Fruit fly (Drosophila melanogaster) whole organism, embryonic: Measurements from ENCODE around the gene CG4594.

ENCODE experiments used
- Aef1 ChIP-seq: fragments of 200-800 bp; sonication (Bioruptor generic); IDR thresholded peaks from 3 replicates; pipeline ENCODE4 v1.3.6; 2022; ENCODE audit warnings: missing biosample characterization, missing genetic modification characterization
- C15 ChIP-seq: fragments of 200-800 bp; sonication (Bioruptor generic); IDR thresholded peaks from 3 replicates; pipeline ENCODE4 v1.3.6; 2022; ENCODE audit warnings: missing biosample characterization, missing genetic modification characterization
- CG10147 ChIP-seq: fragments of 200-800 bp; sonication (Bioruptor generic); optimal IDR thresholded peaks from 2 replicates; lab custom pipeline; 2019; ENCODE audit warnings: missing biosample characterization, mild to moderate bottlenecking, missing genetic modification characterization, moderate library complexity
- CG1024 ChIP-seq: fragments of 200-800 bp; sonication (Bioruptor generic); IDR thresholded peaks from 2 replicates; pipeline ENCODE4 v1.3.6; 2022; ENCODE audit warnings: missing biosample characterization, missing genetic modification characterization
- CG10543 ChIP-seq: fragments of 200-800 bp; sonication (Bioruptor generic); optimal IDR thresholded peaks from 3 replicates; lab custom pipeline; 2017; ENCODE audit warnings: missing biosample characterization, mild to moderate bottlenecking, missing genetic modification characterization, moderate library complexity
- CG11696 ChIP-seq: fragments of 200-800 bp; sonication (Bioruptor generic); IDR thresholded peaks from 2 replicates; pipeline ENCODE4 v1.3.6; 2022; ENCODE audit warnings: missing biosample characterization, missing genetic modification characterization
- CG12299 ChIP-seq: fragments of 200-800 bp; sonication (Bioruptor generic); optimal IDR thresholded peaks from 2 replicates; lab custom pipeline; 2018; ENCODE audit warnings: missing biosample characterization, mild to moderate bottlenecking, missing genetic modification characterization
- CG12391 ChIP-seq: fragments of 200-800 bp; sonication (Bioruptor generic); optimal IDR thresholded peaks from 3 replicates; lab custom pipeline; 2018; ENCODE audit warnings: missing biosample characterization, mild to moderate bottlenecking, missing genetic modification characterization, moderate library complexity
- CG12769 ChIP-seq: fragments of 200-800 bp; sonication (Bioruptor generic); optimal IDR thresholded peaks from 2 replicates; lab custom pipeline; 2019; ENCODE audit warnings: missing biosample characterization, mild to moderate bottlenecking, missing genetic modification characterization, moderate library complexity
- CG14667 ChIP-seq: fragments of 200-800 bp; sonication (Bioruptor generic); IDR thresholded peaks from 2 replicates; pipeline ENCODE4 v1.3.6; 2022; ENCODE audit warnings: missing biosample characterization, missing genetic modification characterization
- CG14710 ChIP-seq: fragments of 200-800 bp; sonication (Bioruptor generic); optimal IDR thresholded peaks from 3 replicates; lab custom pipeline; 2019; ENCODE audit warnings: missing biosample characterization, mild to moderate bottlenecking, missing genetic modification characterization, moderate library complexity
- CG15269 ChIP-seq: fragments of 200-800 bp; sonication (Bioruptor generic); optimal IDR thresholded peaks from 2 replicates; lab custom pipeline; 2018; ENCODE audit warnings: missing biosample characterization, mild to moderate bottlenecking, missing genetic modification characterization, moderate library complexity
- CG15514 ChIP-seq: fragments of 200-800 bp; sonication (Bioruptor generic); optimal IDR thresholded peaks from 3 replicates; lab custom pipeline; 2017; ENCODE audit warnings: missing biosample characterization, missing genetic modification characterization, mild to moderate bottlenecking, moderate library complexity, missing genetic modification reagents
- CG16779 ChIP-seq: fragments of 200-800 bp; sonication (Bioruptor generic); IDR thresholded peaks from 2 replicates; pipeline ENCODE4 v1.3.6; 2022; ENCODE audit warnings: missing biosample characterization, missing genetic modification characterization
- CG42726 ChIP-seq: fragments of 200-800 bp; sonication (Bioruptor generic); IDR thresholded peaks from 2 replicates; pipeline ENCODE4 v1.3.6; 2022; ENCODE audit warnings: missing biosample characterization, missing genetic modification characterization; ENCODE audit not compliant: partially characterized antibody
- CG4282 ChIP-seq: fragments of 200-800 bp; sonication (Bioruptor generic); optimal IDR thresholded peaks from 2 replicates; lab custom pipeline; 2016; ENCODE audit warnings: missing biosample characterization, missing genetic modification characterization
- CG4707 ChIP-seq: fragments of 200-800 bp; sonication (Bioruptor generic); optimal IDR thresholded peaks from 2 replicates; lab custom pipeline; 2018; ENCODE audit warnings: missing biosample characterization, mild to moderate bottlenecking, missing genetic modification characterization, moderate library complexity
- CG6254 ChIP-seq: fragments of 200-800 bp; sonication (Bioruptor generic); optimal IDR thresholded peaks from 3 replicates; lab custom pipeline; 2017; ENCODE audit warnings: mild to moderate bottlenecking, missing biosample characterization, missing genetic modification reagents, missing genetic modification characterization
- CG6689 ChIP-seq: fragments of 200-800 bp; sonication (Bioruptor generic); IDR thresholded peaks from 2 replicates; pipeline ENCODE4 v1.3.6; 2022; ENCODE audit warnings: missing biosample characterization, missing genetic modification characterization
- CG7963 ChIP-seq: fragments of 200-800 bp; sonication (Bioruptor generic); IDR thresholded peaks from 3 replicates; pipeline ENCODE4 v1.3.6; 2022; ENCODE audit warnings: missing biosample characterization, missing genetic modification characterization; ENCODE audit not compliant: partially characterized antibody
- CG8388 ChIP-seq: fragments of 200-800 bp; sonication (Bioruptor generic); optimal IDR thresholded peaks from 2 replicates; lab custom pipeline; 2019; ENCODE audit warnings: missing biosample characterization, mild to moderate bottlenecking, missing genetic modification characterization, moderate library complexity
- CG9727 ChIP-seq: fragments of 200-800 bp; sonication (Bioruptor generic); optimal IDR thresholded peaks from 3 replicates; lab custom pipeline; 2017; ENCODE audit warnings: missing biosample characterization, mild to moderate bottlenecking, missing genetic modification characterization
- Chrac-16 ChIP-seq: fragments of 200-800 bp; sonication (Bioruptor generic); optimal IDR thresholded peaks from 3 replicates; lab custom pipeline; 2016; ENCODE audit warnings: missing biosample characterization, missing genetic modification characterization
- Dp ChIP-seq: fragments of 200-800 bp; sonication (Bioruptor generic); optimal IDR thresholded peaks from 2 replicates; lab custom pipeline; 2018; ENCODE audit warnings: missing biosample characterization, mild to moderate bottlenecking, missing genetic modification characterization, moderate library complexity
- Elba2 ChIP-seq: fragments of 200-800 bp; sonication (Bioruptor generic); optimal IDR thresholded peaks from 3 replicates; lab custom pipeline; 2016; ENCODE audit warnings: missing biosample characterization, missing genetic modification characterization
- Ets65A ChIP-seq: fragments of 200-800 bp; sonication (Bioruptor generic); peaks from one replicate; lab custom pipeline; 2016; ENCODE audit warnings: missing biosample characterization, missing genetic modification characterization
- HLH3B ChIP-seq: fragments of 200-800 bp; sonication (Bioruptor generic); IDR thresholded peaks from 2 replicates; pipeline ENCODE4 v1.3.6; 2022; ENCODE audit warnings: missing biosample characterization, missing genetic modification characterization
- Hey ChIP-seq: fragments of 200-800 bp; sonication (Bioruptor generic); optimal IDR thresholded peaks from 3 replicates; lab custom pipeline; 2018; ENCODE audit warnings: missing biosample characterization, mild to moderate bottlenecking, missing genetic modification characterization
- Hmx ChIP-seq: fragments of 200-800 bp; sonication (Bioruptor generic); optimal IDR thresholded peaks from 2 replicates; lab custom pipeline; 2016; ENCODE audit warnings: missing biosample characterization, missing genetic modification characterization
- Max ChIP-seq: fragments of 200-800 bp; sonication (Bioruptor generic); optimal IDR thresholded peaks from 2 replicates; lab custom pipeline; 2016; ENCODE audit warnings: missing biosample characterization, mild to moderate bottlenecking, missing genetic modification characterization
- Mes4 ChIP-seq: fragments of 200-800 bp; sonication (Bioruptor generic); optimal IDR thresholded peaks from 2 replicates; lab custom pipeline; 2016; ENCODE audit warnings: missing biosample characterization, missing genetic modification characterization
- Oli ChIP-seq: fragments of 200-800 bp; sonication (Bioruptor generic); optimal IDR thresholded peaks from 2 replicates; lab custom pipeline; 2018; ENCODE audit warnings: missing biosample characterization, mild to moderate bottlenecking, missing genetic modification characterization, moderate library complexity
- Sox102F ChIP-seq: fragments of 200-800 bp; sonication (Bioruptor generic); optimal IDR thresholded peaks from 2 replicates; lab custom pipeline; 2018; ENCODE audit warnings: missing biosample characterization, mild to moderate bottlenecking, missing genetic modification characterization, moderate library complexity
- TFAM ChIP-seq: fragments of 200-800 bp; sonication (Bioruptor generic); optimal IDR thresholded peaks from 2 replicates; lab custom pipeline; 2017; ENCODE audit warnings: missing biosample characterization, missing genetic modification characterization, inconsistent platforms
- ara ChIP-seq: fragments of 200-800 bp; sonication (Bioruptor generic); IDR thresholded peaks from 2 replicates; pipeline ENCODE4 v1.3.6; 2022; ENCODE audit warnings: missing biosample characterization, missing genetic modification characterization
- dysf ChIP-seq: fragments of 200-800 bp; sonication (Bioruptor generic); IDR thresholded peaks from 3 replicates; pipeline ENCODE4 v1.3.6; 2022; ENCODE audit warnings: missing biosample characterization, missing genetic modification characterization
- fd102C ChIP-seq: fragments of 200-800 bp; sonication (Bioruptor generic); optimal IDR thresholded peaks from 2 replicates; lab custom pipeline; 2018; ENCODE audit warnings: missing biosample characterization, mild to moderate bottlenecking, missing genetic modification characterization, moderate library complexity
- gce ChIP-seq: fragments of 200-800 bp; sonication (Bioruptor generic); IDR thresholded peaks from 3 replicates; pipeline ENCODE4 v1.3.6; 2022; ENCODE audit warnings: missing biosample characterization, missing genetic modification characterization
- gsb-n ChIP-seq: fragments of 200-800 bp; sonication (Bioruptor generic); optimal IDR thresholded peaks from 3 replicates; lab custom pipeline; 2018; ENCODE audit warnings: missing biosample characterization, mild to moderate bottlenecking, missing genetic modification characterization
- jumu ChIP-seq: fragments of 200-800 bp; sonication (Bioruptor generic); optimal IDR thresholded peaks from 3 replicates; lab custom pipeline; 2016; ENCODE audit warnings: missing biosample characterization, missing genetic modification characterization
- lilli ChIP-seq: fragments of 200-800 bp; sonication (Bioruptor generic); optimal IDR thresholded peaks from 3 replicates; lab custom pipeline; 2016; ENCODE audit warnings: missing biosample characterization, missing genetic modification characterization
- maf-S ChIP-seq: fragments of 200-800 bp; sonication (Bioruptor generic); optimal IDR thresholded peaks from 2 replicates; lab custom pipeline; 2016; ENCODE audit warnings: missing biosample characterization, missing genetic modification characterization
- peb ChIP-seq: fragments of 200-800 bp; sonication (Bioruptor generic); IDR thresholded peaks from 2 replicates; pipeline ENCODE4 v1.3.6; 2022; ENCODE audit warnings: missing biosample characterization, missing genetic modification characterization
- pzg ChIP-seq: fragments of 200-800 bp; sonication (Bioruptor generic); optimal IDR thresholded peaks from 3 replicates; lab custom pipeline; 2018; ENCODE audit warnings: missing biosample characterization, mild to moderate bottlenecking, missing genetic modification characterization, moderate library complexity
- ranshi ChIP-seq: fragments of 200-800 bp; sonication (Bioruptor generic); IDR thresholded peaks from 2 replicates; pipeline ENCODE4 v1.3.6; 2022; ENCODE audit warnings: missing biosample characterization, missing genetic modification characterization
- rib ChIP-seq: fragments of 200-800 bp; sonication (Bioruptor generic); IDR thresholded peaks from 2 replicates; pipeline ENCODE4 v1.3.6; 2022; ENCODE audit warnings: missing biosample characterization, missing genetic modification characterization
- sisA ChIP-seq: fragments of 200-800 bp; sonication (Bioruptor generic); IDR thresholded peaks from 2 replicates; pipeline ENCODE4 v1.3.6; 2022; ENCODE audit warnings: missing biosample characterization, missing genetic modification characterization
- tgo ChIP-seq: fragments of 200-800 bp; sonication (Bioruptor generic); IDR thresholded peaks from 3 replicates; pipeline ENCODE4 v1.3.6; 2022; ENCODE audit warnings: missing biosample characterization, missing genetic modification characterization
- tio ChIP-seq: fragments of 200-800 bp; sonication (Bioruptor generic); optimal IDR thresholded peaks from 2 replicates; lab custom pipeline; 2017; ENCODE audit warnings: missing biosample characterization, missing genetic modification characterization, inconsistent platforms
- trh ChIP-seq: fragments of 200-800 bp; sonication (Bioruptor generic); optimal IDR thresholded peaks from 2 replicates; lab custom pipeline; 2016; ENCODE audit warnings: missing biosample characterization, missing genetic modification characterization
- ttk ChIP-seq: fragments of 200-800 bp; sonication (Bioruptor generic); IDR thresholded peaks from 2 replicates; pipeline ENCODE4 v2.1.2; 2022; ENCODE audit warnings: missing biosample characterization, missing genetic modification characterization
- twi ChIP-seq: fragments of 200-800 bp; optimal IDR thresholded peaks from 2 replicates; lab custom pipeline; 2019; ENCODE audit warnings: missing biosample characterization, mild to moderate bottlenecking, missing genetic modification characterization, moderate library complexity

Gene CG4594

DNA sequence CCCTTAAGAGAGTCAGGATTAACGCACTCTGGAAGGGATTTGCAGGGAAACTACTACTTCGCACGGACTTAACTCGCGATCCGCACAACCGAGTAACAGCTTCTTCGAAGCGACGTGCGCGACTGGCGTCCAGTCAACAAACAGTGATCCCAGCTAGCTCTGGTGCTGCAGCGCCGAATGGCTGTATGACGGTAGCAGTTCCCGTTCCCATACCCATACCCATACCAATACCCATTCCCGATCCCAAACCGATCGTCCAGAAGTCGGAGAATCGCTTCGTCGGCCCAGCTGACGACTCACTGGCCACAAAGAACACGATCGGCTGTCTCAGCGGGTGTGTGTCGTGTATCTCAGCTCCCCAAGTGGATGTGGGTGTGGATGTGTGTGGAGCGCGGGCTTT lies 27.3 kb downstream of the CG4594 start, which contains the start of gene CG5853 (continued):
- TF ChIP-seq ttk (GFP tag; lab: Robert Waterston, UW) (no peak), lilli (GFP tag; lab: Kevin White, UChicago) (no peak), fd102C (GFP tag; lab: Kevin White, UChicago) (no peak), CG11696 (GFP tag; lab: Robert Waterston, UW) (no peak), CG10147 (no peak), CG12299 (tag; lab: Kevin White, UChicago) (no peak), Max (GFP tag; lab: Kevin White, UChicago) (no peak), CG42726 (GFP tag; lab: Robert Waterston, UW) (no peak), Elba2 (GFP tag; lab: Kevin White, UChicago) (no peak), CG1024 (GFP tag; lab: Robert Waterston, UW) (no peak), pzg (GFP tag; lab: Kevin White, UChicago) (peak; percentile 11), CG10543 (GFP tag; lab: Kevin White, UChicago) (peak; percentile 78), CG7963 (no peak), CG16779 (GFP tag; lab: Robert Waterston, UW) (no peak), Ets65A (GFP tag; lab: Kevin White, UChicago) (no peak), ranshi (GFP tag; lab: Robert Waterston, UW) (no peak), peb (GFP tag; lab: Robert Waterston, UW) (no peak), sisA (GFP tag; lab: Robert Waterston, UW) (no peak), rib (GFP tag; lab: Robert Waterston, UW) (0 out of 2 replicates have a peak, but pooled peaks have one; percentile 45), Chrac-16 (GFP tag; lab: Kevin White, UChicago) (no peak), trh (GFP tag; lab: Kevin White, UChicago) (no peak), Aef1 (GFP tag; lab: Robert Waterston, UW) (no peak), CG14710 (tag; lab: Kevin White, UChicago) (no peak), maf-S (no peak), tio (GFP tag; lab: Kevin White, UChicago) (no peak), CG8388 (GFP tag; lab: Kevin White, UChicago) (no peak), tgo (no peak), Hey (tag; lab: Kevin White, UChicago) (peak; percentile 66), HLH3B (GFP tag; lab: Robert Waterston, UW) (0 out of 2 replicates have a peak, but pooled peaks have one; percentile 14), gsb-n (no peak), CG15269 (peak; percentile 2), CG14667 (no peak), gce (GFP tag; lab: Robert Waterston, UW) (no peak), CG4282 (GFP tag; lab: Kevin White, UChicago) (no peak), Dp (GFP tag; lab: Kevin White, UChicago) (no peak), CG6254 (GFP tag; lab: Kevin White, UChicago) (no peak), CG4707 (GFP tag; lab: Kevin White, UChicago) (no peak), twi (tag; lab: Kevin White, UChicago) (no peak), Mes4 (GFP tag; lab: Kevin White, UChicago) (no peak), Hmx (no peak), CG6689 (no peak), jumu (GFP tag; lab: Kevin White, UChicago) (no peak), Sox102F (GFP tag; lab: Kevin White, UChicago) (no peak), C15 (GFP tag; lab: Robert Waterston, UW) (no peak), CG12769 (tag; lab: Kevin White, UChicago) (peak; percentile 99), dysf (GFP tag; lab: Robert Waterston, UW) (no peak), ara (GFP tag; lab: Robert Waterston, UW) (no peak), CG12391 (no peak), Oli (tag; lab: Kevin White, UChicago) (no peak), TFAM (GFP tag; lab: Kevin White, UChicago) (no peak), CG9727 (GFP tag; lab: Kevin White, UChicago) (no peak), CG15514 (peak; percentile 25)
